Worm (Caenorhabditis elegans): Measurements from ENCODE around the gene glb-7.

Gene glb-7

ce11 chrIV:2175291-2175690, 52.7 kb downstream of the glb-7 start, which contains the start of gene C54E4.1:
Gene C54E4.1, plus strand, starts transcription at chrIV:2175591.
- TF ChIP-seq nhr-21 (tag; optimal IDR thresholded peaks at IDR 0.05) (no peak), unc-39 (tag; optimal IDR thresholded peaks at IDR 0.05) (no peak), nhr-25 (tag; optimal IDR thresholded peaks at IDR 0.05) (no peak), unc-62 (GFP tag; optimal IDR thresholded peaks at IDR 0.05) (no peak)
